Worm (Caenorhabditis elegans) whole organism, L4/young adult: ENCODE measurements around the gene egl-1.

Experiments
- W03F9.2 ChIP-seq: fragments of 150-350 bp; optimal IDR thresholded peaks from 2 replicates; lab custom pipeline; 2014; ENCODE audit warnings: missing biosample characterization, missing genetic modification characterization
- dao-5 ChIP-seq: sonication (generic microtip); optimal IDR thresholded peaks from 2 replicates; lab custom pipeline; 2016; ENCODE audit warnings: missing genotype, missing genetic modification characterization, moderate library complexity, missing compliant biosample characterization
- him-1 ChIP-seq: sonication (generic microtip); optimal IDR thresholded peaks from 2 replicates; lab custom pipeline; 2016; ENCODE audit warnings: missing genotype, missing genetic modification reagents, missing genetic modification characterization, missing compliant biosample characterization

ce11 chrV:14440841-14441240, 8.7 kb upstream of the egl-1 start, which contains the start of gene F23B12.4:
- no peak for TF ChIP-seq him-1
- no peak for TF ChIP-seq W03F9.2
- no peak for TF ChIP-seq dao-5 (tag; lab: Kevin White, UChicago)
